Worm (Caenorhabditis elegans): ENCODE measurements around the gene his-69.

ce11 chrIII:4088338-4088918, 29.9 kb upstream of the his-69 start:
- TF ChIP-seq Y116A8C.19 (tag; optimal IDR thresholded peaks at IDR 0.05; ENCODE audit: borderline replicate concordance) (no peak), mef-2 (tag; optimal IDR thresholded peaks at IDR 0.05) (no peak), lin-39 (tag; optimal IDR thresholded peaks at IDR 0.05) (no peak), aha-1 (tag; optimal IDR thresholded peaks at IDR 0.05) (no peak), skn-1 (tag; optimal IDR thresholded peaks at IDR 0.05) (no peak), lin-15B (tag; optimal IDR thresholded peaks at IDR 0.05) (no peak), pqm-1 (tag; optimal IDR thresholded peaks at IDR 0.05) (no peak), lin-13 (GFP tag; optimal IDR thresholded peaks at IDR 0.05) (no peak), unc-86 (tag; optimal IDR thresholded peaks at IDR 0.05) (no peak), grh-1 (GFP tag; IDR thresholded peaks at IDR 0.05) (no peak)
